Fruit fly (Drosophila melanogaster): ENCODE results near the gene Apl.

Gene Apl

dm6 chr3L:16612972-16613371 is 18.0 kb downstream of the Apl start (continued):
- TF ChIP-seq insv (GFP tag; optimal IDR thresholded peaks at IDR 0.05) (no peak), kay (GFP tag; optimal IDR thresholded peaks at IDR 0.05) (peak; percentile 62), Mad (GFP tag; optimal IDR thresholded peaks at IDR 0.05) (no peak), CG1602 (GFP tag; optimal IDR thresholded peaks at IDR 0.05) (no peak), Max (GFP tag; optimal IDR thresholded peaks at IDR 0.05) (no peak), jigr1 (GFP tag; IDR thresholded peaks at IDR 0.05) (no peak), CG13775 (GFP tag; optimal IDR thresholded peaks at IDR 0.05) (peak; percentile 6), nerfin-2 (GFP tag; IDR thresholded peaks at IDR 0.05; ENCODE audit: partially characterized antibody) (no peak), ro (GFP tag; IDR thresholded peaks at IDR 0.05) (no peak), CG12236 (GFP tag; optimal IDR thresholded peaks at IDR 0.05) (no peak), Dad (GFP tag; optimal IDR thresholded peaks at IDR 0.05) (no peak), crol (GFP tag; IDR thresholded peaks at IDR 0.05) (peak; percentile 59), CG10274 (GFP tag; optimal IDR thresholded peaks at IDR 0.05) (no peak), CG5245 (GFP tag; optimal IDR thresholded peaks at IDR 0.05) (no peak), CG3281 (GFP tag; optimal IDR thresholded peaks at IDR 0.05) (peak; percentile 42), org-1 (GFP tag; optimal IDR thresholded peaks at IDR 0.05) (no peak), nau (GFP tag; optimal IDR thresholded peaks at IDR 0.05) (no peak), CG1792 (GFP tag; optimal IDR thresholded peaks at IDR 0.05) (no peak), peb (GFP tag; IDR thresholded peaks at IDR 0.05) (no peak), NK7.1 (GFP tag; optimal IDR thresholded peaks at IDR 0.05) (no peak), CG8290 (GFP tag; optimal IDR thresholded peaks at IDR 0.05) (no peak), CG8290 (tag; optimal IDR thresholded peaks at IDR 0.05) (peak in 1 of 2 experiments; percentile 59), pho (GFP tag; optimal IDR thresholded peaks at IDR 0.05) (no peak), unpg (GFP tag; optimal IDR thresholded peaks at IDR 0.05) (no peak), abd-A (tag; optimal IDR thresholded peaks at IDR 0.05) (no peak), CG3726 (GFP tag; IDR thresholded peaks at IDR 0.05) (no peak), run (tag; optimal IDR thresholded peaks at IDR 0.05) (no peak), Gug (GFP tag; IDR thresholded peaks at IDR 0.05) (peak; percentile 41; the same call in 1 of the 4 replicates), CG1647 (GFP tag; optimal IDR thresholded peaks at IDR 0.05) (no peak), CG8765 (GFP tag; IDR thresholded peaks at IDR 0.05) (no peak), CG4282 (GFP tag; optimal IDR thresholded peaks at IDR 0.05) (no peak), CG9609 (GFP tag; optimal IDR thresholded peaks at IDR 0.05) (no peak), Bgb (GFP tag; IDR thresholded peaks at IDR 0.05; ENCODE audit: partially characterized antibody) (no peak), fru (optimal IDR thresholded peaks at IDR 0.05) (no peak), CHES-1-like (GFP tag; optimal IDR thresholded peaks at IDR 0.05) (no peak), Mes4 (GFP tag; optimal IDR thresholded peaks at IDR 0.05) (no peak), Six4 (GFP tag; optimal IDR thresholded peaks at IDR 0.05) (no peak), CG9727 (GFP tag; optimal IDR thresholded peaks at IDR 0.05) (no peak), ham (GFP tag; IDR thresholded peaks at IDR 0.05) (no peak), Ets97D (GFP tag; optimal IDR thresholded peaks at IDR 0.05) (no peak), Atf3 (GFP tag; optimal IDR thresholded peaks at IDR 0.05) (no peak), Trl (optimal IDR thresholded peaks at IDR 0.05) (no peak), Trl (GFP tag; optimal IDR thresholded peaks at IDR 0.05) (no peak), CG1832 (GFP tag; optimal IDR thresholded peaks at IDR 0.05) (no peak), lov (optimal IDR thresholded peaks at IDR 0.05) (no peak), lov (GFP tag; IDR thresholded peaks at IDR 0.05) (no peak), Hsf (GFP tag; optimal IDR thresholded peaks at IDR 0.05) (no peak), otp (GFP tag; IDR thresholded peaks at IDR 0.05) (no peak), CG7271 (tag; optimal IDR thresholded peaks at IDR 0.05) (no peak), cas (GFP tag; IDR thresholded peaks at IDR 0.05) (no peak), CG15269 (tag; optimal IDR thresholded peaks at IDR 0.05) (no peak), bbx (GFP tag; IDR thresholded peaks at IDR 0.05; ENCODE audit: partially characterized antibody) (no peak), Tbp (GFP tag; optimal IDR thresholded peaks at IDR 0.05) (no peak), YL-1 (GFP tag; optimal IDR thresholded peaks at IDR 0.05) (no peak), Vsx1 (GFP tag; optimal IDR thresholded peaks at IDR 0.05) (no peak)

Measured in whole organism, embryonic.